Fruit fly (Drosophila melanogaster) whole organism, adult: ENCODE results near the gene CG8117.
A peak's percentile ranks its signal among the peaks of the same experiment; 100 is the strongest.

ENCODE experiments used
- CG11617 ChIP-seq: fragments of 200-800 bp; sonication (Bioruptor generic); optimal IDR thresholded peaks from 2 replicates; lab custom pipeline; 2017; ENCODE audit warnings: mild to moderate bottlenecking, missing biosample characterization, missing genetic modification reagents, missing genetic modification characterization
- CG12768 ChIP-seq: fragments of 200-800 bp; sonication (Bioruptor generic); optimal IDR thresholded peaks from 2 replicates; lab custom pipeline; 2017; ENCODE audit warnings: missing biosample characterization, missing genetic modification characterization, mild to moderate bottlenecking, moderate library complexity, missing genetic modification reagents
- CG1620 ChIP-seq: fragments of 200-800 bp; sonication (Bioruptor generic); optimal IDR thresholded peaks from 2 replicates; lab custom pipeline; 2016; ENCODE audit warnings: missing biosample characterization, missing genetic modification characterization
- CG33017 ChIP-seq: fragments of 200-800 bp; sonication (Bioruptor generic); optimal IDR thresholded peaks from 2 replicates; lab custom pipeline; 2018; ENCODE audit warnings: missing biosample characterization, mild to moderate bottlenecking, missing genetic modification characterization, moderate library complexity
- CG5204 ChIP-seq: fragments of 200-800 bp; sonication (Bioruptor generic); optimal IDR thresholded peaks from 2 replicates; lab custom pipeline; 2016; ENCODE audit warnings: missing biosample characterization, missing genetic modification characterization
- CG7045 ChIP-seq: fragments of 200-800 bp; sonication (Bioruptor generic); optimal IDR thresholded peaks from 2 replicates; lab custom pipeline; 2017; ENCODE audit warnings: missing biosample characterization, mild to moderate bottlenecking, missing genetic modification characterization
- CG7101 ChIP-seq: fragments of 200-800 bp; sonication (Bioruptor generic); optimal IDR thresholded peaks from 2 replicates; lab custom pipeline; 2018; ENCODE audit warnings: missing biosample characterization, mild to moderate bottlenecking, missing genetic modification characterization, moderate library complexity
- Clk ChIP-seq: fragments of 200-800 bp; sonication (Bioruptor generic); optimal IDR thresholded peaks from 2 replicates; lab custom pipeline; 2017; ENCODE audit warnings: missing biosample characterization, missing genetic modification characterization
- Crg-1 ChIP-seq: fragments of 200-800 bp; sonication (Bioruptor generic); optimal IDR thresholded peaks from 2 replicates; lab custom pipeline; 2016; ENCODE audit warnings: missing biosample characterization, missing genetic modification characterization
- Hr96 ChIP-seq: fragments of 200-800 bp; sonication (Bioruptor generic); optimal IDR thresholded peaks from 2 replicates; lab custom pipeline; 2016; ENCODE audit warnings: missing biosample characterization, missing genetic modification characterization
- Mnt ChIP-seq: fragments of 200-800 bp; sonication (Bioruptor generic); optimal IDR thresholded peaks from 2 replicates; lab custom pipeline; 2016; ENCODE audit warnings: missing biosample characterization, mild to moderate bottlenecking, missing genetic modification characterization
- bab1 ChIP-seq: fragments of 200-800 bp; sonication (Bioruptor generic); optimal IDR thresholded peaks from 3 replicates; lab custom pipeline; 2019; ENCODE audit warnings: missing biosample characterization, mild to moderate bottlenecking, missing genetic modification characterization, moderate library complexity
- cic ChIP-seq: fragments of 200-800 bp; sonication (Bioruptor generic); optimal IDR thresholded peaks from 2 replicates; lab custom pipeline; 2017; ENCODE audit warnings: missing biosample characterization, mild to moderate bottlenecking, missing genetic modification characterization, moderate library complexity
- cnc ChIP-seq, 2 experiments: fragments of >200 bp; optimal IDR thresholded peaks; 2 replicates each; lab custom pipeline; 2017
- ovo ChIP-seq: fragments of 200-800 bp; sonication (Bioruptor generic); optimal IDR thresholded peaks from 2 replicates; lab custom pipeline; 2016; ENCODE audit warnings: missing biosample characterization, missing genetic modification characterization
- pad ChIP-seq: fragments of 200-800 bp; sonication (Bioruptor generic); optimal IDR thresholded peaks from 3 replicates; lab custom pipeline; 2017; ENCODE audit warnings: missing biosample characterization, missing genetic modification characterization, mild to moderate bottlenecking, moderate library complexity, missing genetic modification reagents
- tj ChIP-seq: fragments of 200-800 bp; sonication (Bioruptor generic); optimal IDR thresholded peaks from 3 replicates; lab custom pipeline; 2017; ENCODE audit warnings: missing biosample characterization, mild to moderate bottlenecking, missing genetic modification characterization, moderate library complexity
- toe ChIP-seq: fragments of 200-800 bp; sonication (Bioruptor generic); optimal IDR thresholded peaks from 2 replicates; lab custom pipeline; 2016; ENCODE audit warnings: missing biosample characterization, missing genetic modification characterization

Gene CG8117

dm6 chrX:15642056-15642455, 2.0 kb upstream of the CG8117 start:
- no peak for TF ChIP-seq ovo
- peak; percentile 15 for TF ChIP-seq tj (GFP tag; lab: Kevin White, UChicago)

dm6 chrX:15643210-15643609, 812 bp upstream of the CG8117 start:
- TF ChIP-seq CG1620 (GFP tag; lab: Kevin White, UChicago) (no peak), CG33017 (tag; lab: Kevin White, UChicago) (no peak)

dm6 chrX:15646792-15647191, 2.8 kb downstream of the CG8117 start:
- TF ChIP-seq pad (GFP tag; lab: Kevin White, UChicago): no peak
- TF ChIP-seq CG11617 (GFP tag; lab: Kevin White, UChicago): no peak

dm6 chrX:15648180-15648579, 4.2 kb downstream of the CG8117 start:
- no peak for TF ChIP-seq CG7045 (GFP tag; lab: Kevin White, UChicago)

- TF ChIP-seq cic: no peak
- no peak for TF ChIP-seq pad (GFP tag; lab: Kevin White, UChicago)
- no peak for TF ChIP-seq CG11617 (GFP tag; lab: Kevin White, UChicago)
- no peak for TF ChIP-seq CG7045 (GFP tag; lab: Kevin White, UChicago)
- no peak for TF ChIP-seq tj (GFP tag; lab: Kevin White, UChicago)
- TF ChIP-seq Clk (GFP tag; lab: Kevin White, UChicago): no peak
- TF ChIP-seq Hr96 (GFP tag; lab: Kevin White, UChicago): no peak
- TF ChIP-seq Crg-1: no peak
- no peak for TF ChIP-seq Mnt (GFP tag; lab: Kevin White, UChicago)
- no peak for TF ChIP-seq ovo
- no peak for TF ChIP-seq CG7101 (tag; lab: Kevin White, UChicago)
- no peak for TF ChIP-seq CG33017 (tag; lab: Kevin White, UChicago)
- TF ChIP-seq CG1620 (GFP tag; lab: Kevin White, UChicago): no peak
These were observed 5.5 kb downstream of the CG8117 start for dm6 chrX:15649507-15649906.

dm6 chrX:15651559-15651958, 7.5 kb downstream of the CG8117 start:
- TF ChIP-seq CG5204 (GFP tag; lab: Kevin White, UChicago) (no peak), Clk (GFP tag; lab: Kevin White, UChicago) (no peak), CG11617 (GFP tag; lab: Kevin White, UChicago) (no peak), CG1620 (GFP tag; lab: Kevin White, UChicago) (no peak), toe (GFP tag; lab: Kevin White, UChicago) (no peak)

- no peak for TF ChIP-seq ovo
- TF ChIP-seq toe (GFP tag; lab: Kevin White, UChicago): peak; percentile 8
- TF ChIP-seq CG1620 (GFP tag; lab: Kevin White, UChicago): peak; percentile 4
- TF ChIP-seq CG11617 (GFP tag; lab: Kevin White, UChicago): no peak
- TF ChIP-seq CG7045 (GFP tag; lab: Kevin White, UChicago): no peak
- TF ChIP-seq CG12768 (GFP tag; lab: Kevin White, UChicago): no peak
- no peak for TF ChIP-seq tj (GFP tag; lab: Kevin White, UChicago)
- peak; percentile 7 for TF ChIP-seq CG5204 (GFP tag; lab: Kevin White, UChicago)
- TF ChIP-seq Clk (GFP tag; lab: Kevin White, UChicago): no peak
- TF ChIP-seq CG7101 (tag; lab: Kevin White, UChicago): no peak
These were observed 9.4 kb downstream of the CG8117 start for dm6 chrX:15653364-15653809.

- TF ChIP-seq CG5204 (GFP tag; lab: Kevin White, UChicago): no peak
- no peak for TF ChIP-seq bab1 (GFP tag; lab: Kevin White, UChicago)
- TF ChIP-seq CG1620 (GFP tag; lab: Kevin White, UChicago): no peak
- no peak for TF ChIP-seq Hr96 (GFP tag; lab: Kevin White, UChicago)
- TF ChIP-seq CG12768 (GFP tag; lab: Kevin White, UChicago): no peak
- no peak for TF ChIP-seq Mnt (GFP tag; lab: Kevin White, UChicago)
- TF ChIP-seq toe (GFP tag; lab: Kevin White, UChicago): no peak
- no peak for TF ChIP-seq tj (GFP tag; lab: Kevin White, UChicago)
- TF ChIP-seq cic: no peak
- TF ChIP-seq Crg-1: no peak
These were observed 18.3 kb downstream of the CG8117 start, which contains the start of gene CG8119 for dm6 chrX:15662285-15662684. Gene CG8119, plus strand, starts transcription at chrX:15662585.

dm6 chrX:15671026-15671563, 27.1 kb downstream of the CG8117 start, which contains the start of gene CG15646:
Gene CG15646, minus strand, starts transcription at chrX:15671029.
- TF ChIP-seq Mnt (GFP tag; lab: Kevin White, UChicago) (no peak), toe (GFP tag; lab: Kevin White, UChicago) (no peak), CG11617 (GFP tag; lab: Kevin White, UChicago) (no peak), CG5204 (GFP tag; lab: Kevin White, UChicago) (no peak), cnc (optimal IDR thresholded peaks at IDR 0.05; lab: Kevin White, UChicago) (no peak)
